Fruit fly (Drosophila melanogaster) whole organism, embryonic: ENCODE measurements around the gene CG4301.
A peak's percentile ranks its signal among the peaks of the same experiment; 100 is the strongest.

ENCODE experiments used
- Bteb2 ChIP-seq: fragments of 200-800 bp; sonication (Bioruptor generic); optimal IDR thresholded peaks from 2 replicates; lab custom pipeline; 2016; ENCODE audit warnings: missing biosample characterization, missing genetic modification characterization
- CG10267 ChIP-seq: fragments of 200-800 bp; sonication (Bioruptor generic); optimal IDR thresholded peaks from 2 replicates; lab custom pipeline; 2018; ENCODE audit warnings: missing biosample characterization, mild to moderate bottlenecking, missing genetic modification characterization, moderate library complexity
- CG11247 ChIP-seq: fragments of 200-800 bp; sonication (Bioruptor generic); IDR thresholded peaks from 2 replicates; pipeline ENCODE4 v1.3.6; 2022; ENCODE audit warnings: missing biosample characterization, missing genetic modification characterization
- CG12744 ChIP-seq: fragments of 200-800 bp; sonication (Bioruptor generic); optimal IDR thresholded peaks from 2 replicates; lab custom pipeline; 2016; ENCODE audit warnings: missing biosample characterization, missing genetic modification characterization
- CG15514 ChIP-seq: fragments of 200-800 bp; sonication (Bioruptor generic); optimal IDR thresholded peaks from 3 replicates; lab custom pipeline; 2017; ENCODE audit warnings: missing biosample characterization, missing genetic modification characterization, mild to moderate bottlenecking, moderate library complexity, missing genetic modification reagents
- CG18262 ChIP-seq: fragments of 200-800 bp; optimal IDR thresholded peaks from 3 replicates; lab custom pipeline; 2019; ENCODE audit warnings: missing biosample characterization, mild to moderate bottlenecking, missing genetic modification characterization, moderate library complexity
- CG18619 ChIP-seq: fragments of 200-800 bp; sonication (Bioruptor generic); optimal IDR thresholded peaks from 3 replicates; lab custom pipeline; 2017; ENCODE audit warnings: missing biosample characterization, mild to moderate bottlenecking, missing genetic modification characterization
- CG2202 ChIP-seq: fragments of 200-800 bp; sonication (Bioruptor generic); optimal IDR thresholded peaks from 2 replicates; lab custom pipeline; 2018; ENCODE audit warnings: missing biosample characterization, mild to moderate bottlenecking, missing genetic modification characterization
- CG3163 ChIP-seq: fragments of 200-800 bp; sonication (Bioruptor generic); optimal IDR thresholded peaks from 3 replicates; lab custom pipeline; 2016; ENCODE audit warnings: missing biosample characterization, missing genetic modification characterization
- CG32772 ChIP-seq: fragments of 200-800 bp; sonication (Bioruptor generic); IDR thresholded peaks from 2 replicates; pipeline ENCODE4 v1.3.6; 2022; ENCODE audit warnings: missing biosample characterization, missing genetic modification characterization
- CG6854 ChIP-seq: fragments of 200-800 bp; sonication (Bioruptor generic); optimal IDR thresholded peaks from 3 replicates; lab custom pipeline; 2017; ENCODE audit warnings: missing biosample characterization, mild to moderate bottlenecking, missing genetic modification characterization
- CG7963 ChIP-seq: fragments of 200-800 bp; sonication (Bioruptor generic); IDR thresholded peaks from 3 replicates; pipeline ENCODE4 v1.3.6; 2022; ENCODE audit warnings: missing biosample characterization, missing genetic modification characterization; ENCODE audit not compliant: partially characterized antibody
- CG8281 ChIP-seq: fragments of 200-800 bp; sonication (Bioruptor generic); optimal IDR thresholded peaks from 2 replicates; lab custom pipeline; 2018; ENCODE audit warnings: missing biosample characterization, mild to moderate bottlenecking, missing genetic modification characterization, moderate library complexity
- CG8359 ChIP-seq: fragments of 200-800 bp; sonication (Bioruptor generic); optimal IDR thresholded peaks from 2 replicates; lab custom pipeline; 2017; ENCODE audit warnings: missing biosample characterization, mild to moderate bottlenecking, missing genetic modification characterization, borderline replicate concordance
- CG8388 ChIP-seq: fragments of 200-800 bp; sonication (Bioruptor generic); optimal IDR thresholded peaks from 2 replicates; lab custom pipeline; 2019; ENCODE audit warnings: missing biosample characterization, mild to moderate bottlenecking, missing genetic modification characterization, moderate library complexity
- CG9932 ChIP-seq: fragments of 200-800 bp; sonication (Bioruptor generic); IDR thresholded peaks from 2 replicates; pipeline ENCODE4 v1.3.6; 2022; ENCODE audit warnings: missing biosample characterization, missing genetic modification characterization
- Chrac-16 ChIP-seq: fragments of 200-800 bp; sonication (Bioruptor generic); optimal IDR thresholded peaks from 3 replicates; lab custom pipeline; 2016; ENCODE audit warnings: missing biosample characterization, missing genetic modification characterization
- Doc2 ChIP-seq: fragments of 200-800 bp; sonication (Bioruptor generic); IDR thresholded peaks from 2 replicates; pipeline ENCODE4 v1.3.6; 2022; ENCODE audit warnings: missing biosample characterization, missing genetic modification characterization
- Eip74EF ChIP-seq, 2 experiments: fragments of 200-800 bp in 1 of 2; fragments of >200 bp in 1 of 2; sonication (Bioruptor generic) in 1 of 2; optimal IDR thresholded peaks; 2 replicates each; lab custom pipeline; 2017 to 2019; ENCODE audit warnings: missing biosample characterization in 2 of 2, missing genetic modification characterization in 2 of 2, mild to moderate bottlenecking in 1 of 2, moderate library complexity in 1 of 2
- Ets65A ChIP-seq: fragments of 200-800 bp; sonication (Bioruptor generic); peaks from one replicate; lab custom pipeline; 2016; ENCODE audit warnings: missing biosample characterization, missing genetic modification characterization
- Fer2 ChIP-seq: fragments of 200-800 bp; sonication (Bioruptor generic); optimal IDR thresholded peaks from 2 replicates; lab custom pipeline; 2018; ENCODE audit warnings: missing biosample characterization, mild to moderate bottlenecking, missing genetic modification characterization, moderate library complexity
- HLH4C ChIP-seq: fragments of 200-800 bp; sonication (Bioruptor generic); IDR thresholded peaks from 3 replicates; pipeline ENCODE4 v1.3.6; 2022; ENCODE audit warnings: missing biosample characterization, missing genetic modification characterization; ENCODE audit not compliant: partially characterized antibody
- Lhr ChIP-seq: fragments of 200-800 bp; sonication (Bioruptor generic); optimal IDR thresholded peaks from 3 replicates; lab custom pipeline; 2017; ENCODE audit warnings: mild to moderate bottlenecking, missing biosample characterization, missing genetic modification reagents, missing genetic modification characterization
- Mrtf ChIP-seq: fragments of 200-800 bp; sonication (Bioruptor generic); IDR thresholded peaks from 3 replicates; pipeline ENCODE4 v1.3.6; 2022; ENCODE audit warnings: missing biosample characterization, missing genetic modification characterization
- Myb ChIP-seq: fragments of 200-800 bp; sonication (Bioruptor generic); optimal IDR thresholded peaks from 2 replicates; lab custom pipeline; 2016; ENCODE audit warnings: missing biosample characterization, missing genetic modification characterization
- Nf-YC ChIP-seq: fragments of 200-800 bp; optimal IDR thresholded peaks from 3 replicates; lab custom pipeline; 2019; ENCODE audit warnings: missing biosample characterization, mild to moderate bottlenecking, missing genetic modification characterization, moderate library complexity
- Oli ChIP-seq: fragments of 200-800 bp; sonication (Bioruptor generic); optimal IDR thresholded peaks from 2 replicates; lab custom pipeline; 2018; ENCODE audit warnings: missing biosample characterization, mild to moderate bottlenecking, missing genetic modification characterization, moderate library complexity
- Taf1 ChIP-seq: fragments of 200-800 bp; sonication (Bioruptor generic); IDR thresholded peaks from 2 replicates; pipeline ENCODE4 v1.3.6; 2022; ENCODE audit warnings: missing biosample characterization, missing genetic modification characterization
- Usf ChIP-seq: fragments of 200-800 bp; sonication (Bioruptor generic); optimal IDR thresholded peaks from 2 replicates; lab custom pipeline; 2017; ENCODE audit warnings: missing genotype, missing biosample characterization, missing genetic modification characterization
- bcd ChIP-seq: fragments of 200-800 bp; sonication (Bioruptor generic); optimal IDR thresholded peaks from 2 replicates; lab custom pipeline; 2017; ENCODE audit warnings: missing biosample characterization, mild to moderate bottlenecking, missing genetic modification characterization
- cad ChIP-seq: fragments of >200 bp; optimal IDR thresholded peaks from 2 replicates; lab custom pipeline; 2017; ENCODE audit warnings: missing biosample characterization, missing genetic modification characterization
- croc ChIP-seq: fragments of 200-800 bp; sonication (Bioruptor generic); conservative IDR thresholded peaks from 3 replicates; pipeline ENCODE4 v1.3.6; 2022; ENCODE audit warnings: missing biosample characterization, missing genetic modification characterization
- dan ChIP-seq: fragments of 200-800 bp; sonication (Bioruptor generic); IDR thresholded peaks from 2 replicates; pipeline ENCODE4 v1.3.6; 2022; ENCODE audit warnings: missing biosample characterization, missing genetic modification characterization
- dimm ChIP-seq: fragments of 200-800 bp; sonication (Bioruptor generic); IDR thresholded peaks from 2 replicates; pipeline ENCODE4 v1.3.6; 2022; ENCODE audit warnings: missing biosample characterization, missing genetic modification characterization
- eyg ChIP-seq: fragments of 200-800 bp; sonication (Bioruptor generic); optimal IDR thresholded peaks from 3 replicates; lab custom pipeline; 2016; ENCODE audit warnings: missing biosample characterization, missing genetic modification characterization
- fd96Cb ChIP-seq: fragments of 200-800 bp; sonication (Bioruptor generic); optimal IDR thresholded peaks from 2 replicates; lab custom pipeline; 2018; ENCODE audit warnings: missing biosample characterization, mild to moderate bottlenecking, missing genetic modification characterization, moderate library complexity
- grau ChIP-seq: fragments of 200-800 bp; optimal IDR thresholded peaks from 3 replicates; lab custom pipeline; 2019; ENCODE audit warnings: missing biosample characterization, mild to moderate bottlenecking, missing genetic modification characterization, moderate library complexity
- grn ChIP-seq: fragments of 200-800 bp; sonication (Bioruptor generic); optimal IDR thresholded peaks from 3 replicates; lab custom pipeline; 2017; ENCODE audit warnings: missing biosample characterization, missing genetic modification characterization
- hkb ChIP-seq, 2 experiments: fragments of 200-800 bp in 1 of 2; fragments of >200 bp in 1 of 2; sonication (Bioruptor generic) in 1 of 2; IDR thresholded peaks in 1 of 2; optimal IDR thresholded peaks in 1 of 2; 2 replicates each; pipeline versions ENCODE4 v1.3.6 to Lab custom; 2017 to 2022; ENCODE audit warnings: missing biosample characterization in 1 of 2, missing genetic modification characterization in 1 of 2
- kay ChIP-seq: fragments of 200-800 bp; sonication (Bioruptor generic); optimal IDR thresholded peaks from 2 replicates; lab custom pipeline; 2016; ENCODE audit warnings: missing biosample characterization, missing genetic modification characterization
- nerfin-1 ChIP-seq: fragments of 200-800 bp; sonication (Bioruptor generic); optimal IDR thresholded peaks from 3 replicates; lab custom pipeline; 2019; ENCODE audit warnings: missing biosample characterization, mild to moderate bottlenecking, missing genetic modification characterization, moderate library complexity
- pfk ChIP-seq: fragments of 200-800 bp; sonication (Bioruptor generic); optimal IDR thresholded peaks from 2 replicates; lab custom pipeline; 2018; ENCODE audit warnings: missing biosample characterization, mild to moderate bottlenecking, missing genetic modification characterization, moderate library complexity
- pnt ChIP-seq: fragments of 200-800 bp; sonication (Bioruptor generic); optimal IDR thresholded peaks from 3 replicates; lab custom pipeline; 2016; ENCODE audit warnings: missing biosample characterization, missing genetic modification characterization
- repo ChIP-seq: fragments of 200-800 bp; sonication (Bioruptor generic); optimal IDR thresholded peaks from 2 replicates; lab custom pipeline; 2016; ENCODE audit warnings: missing biosample characterization, missing genetic modification characterization
- salm ChIP-seq: fragments of 200-800 bp; sonication (Bioruptor generic); optimal IDR thresholded peaks from 2 replicates; lab custom pipeline; 2018; ENCODE audit warnings: missing biosample characterization, mild to moderate bottlenecking, missing genetic modification characterization
- ttk ChIP-seq: fragments of 200-800 bp; sonication (Bioruptor generic); IDR thresholded peaks from 2 replicates; pipeline ENCODE4 v2.1.2; 2022; ENCODE audit warnings: missing biosample characterization, missing genetic modification characterization
- usp ChIP-seq: fragments of >200 bp; optimal IDR thresholded peaks from 2 replicates; lab custom pipeline; 2017; ENCODE audit warnings: missing biosample characterization, missing genetic modification characterization
- wek ChIP-seq: fragments of 200-800 bp; sonication (Bioruptor generic); optimal IDR thresholded peaks from 3 replicates; lab custom pipeline; 2018; ENCODE audit warnings: missing biosample characterization, mild to moderate bottlenecking, missing genetic modification characterization, moderate library complexity

CG4301 gene

dm6 chrX:16414451-16415368 is 9.4 kb downstream of the CG4301 start, which contains the start of gene Traf-like (continued):
- TF ChIP-seq pfk (GFP tag; lab: Kevin White, UChicago), result no peak
- TF ChIP-seq CG18619, result no peak
- TF ChIP-seq Fer2 (tag; lab: Kevin White, UChicago), result no peak
- no peak; the same call in 2 of the 3 replicates for TF ChIP-seq croc (GFP tag; lab: Robert Waterston, UW)
- TF ChIP-seq grn (GFP tag; lab: Kevin White, UChicago), result peak; percentile 41
- no peak for TF ChIP-seq CG12744 (GFP tag; lab: Kevin White, UChicago)
- TF ChIP-seq Myb (GFP tag; lab: Kevin White, UChicago), result no peak
- TF ChIP-seq usp (GFP tag; lab: Kevin White, UChicago), result no peak
- TF ChIP-seq CG7963 (GFP tag; lab: Robert Waterston, UW), result no peak
- TF ChIP-seq Oli (tag; lab: Kevin White, UChicago), result peak; percentile 29
- TF ChIP-seq HLH4C, result no peak
- TF ChIP-seq CG9932 (GFP tag; lab: Robert Waterston, UW), result no peak
- no peak for TF ChIP-seq CG3163 (GFP tag; lab: Kevin White, UChicago)
- TF ChIP-seq salm (tag; lab: Kevin White, UChicago), result no peak
- no peak for TF ChIP-seq CG11247 (GFP tag; lab: Robert Waterston, UW)
- no peak for TF ChIP-seq pnt (GFP tag; lab: Kevin White, UChicago)
- TF ChIP-seq kay, result no peak
- no peak for TF ChIP-seq hkb (optimal IDR thresholded peaks at IDR 0.05; lab: Kevin White, UChicago)
- TF ChIP-seq hkb (GFP tag; IDR thresholded peaks at IDR 0.05; lab: Robert Waterston, UW), result 0 out of 2 replicates have a peak, but pooled peaks have one; percentile 29
- no peak for TF ChIP-seq CG10267 (tag; lab: Kevin White, UChicago)
- no peak for TF ChIP-seq dimm (GFP tag; lab: Robert Waterston, UW)
- no peak for TF ChIP-seq fd96Cb (tag; lab: Kevin White, UChicago)
- no peak for TF ChIP-seq CG6854 (GFP tag; lab: Kevin White, UChicago)
- TF ChIP-seq Chrac-16 (GFP tag; lab: Kevin White, UChicago), result no peak
- no peak for TF ChIP-seq Lhr (GFP tag; lab: Kevin White, UChicago)
- TF ChIP-seq CG2202 (tag; lab: Kevin White, UChicago), result no peak
- TF ChIP-seq Bteb2 (GFP tag; lab: Kevin White, UChicago), result no peak
- TF ChIP-seq Ets65A (GFP tag; lab: Kevin White, UChicago), result peak; percentile 6
- TF ChIP-seq Mrtf, result no peak
- no peak for TF ChIP-seq wek (GFP tag; lab: Kevin White, UChicago)
- no peak for TF ChIP-seq ttk
- peak; percentile 12 for TF ChIP-seq CG18262
- TF ChIP-seq dan (GFP tag; lab: Robert Waterston, UW), result no peak
- no peak for TF ChIP-seq cad
- TF ChIP-seq Usf (GFP tag; lab: Kevin White, UChicago), result no peak
- no peak for TF ChIP-seq eyg
- TF ChIP-seq Doc2 (GFP tag; lab: Robert Waterston, UW), result no peak
- no peak for TF ChIP-seq CG8281 (tag; lab: Kevin White, UChicago)
- TF ChIP-seq bcd (GFP tag; lab: Kevin White, UChicago), result no peak
- no peak for TF ChIP-seq nerfin-1 (tag; lab: Kevin White, UChicago)
- TF ChIP-seq grau, result peak; percentile 14
- TF ChIP-seq CG8359, result no peak
- no peak for TF ChIP-seq Nf-YC
- peak; percentile 1 for TF ChIP-seq CG8388 (GFP tag; lab: Kevin White, UChicago)
- no peak for TF ChIP-seq repo (GFP tag; lab: Kevin White, UChicago)
- no peak for TF ChIP-seq CG32772
- TF ChIP-seq CG15514 (GFP tag; lab: Kevin White, UChicago), result no peak
- TF ChIP-seq Taf1 (GFP tag; lab: Robert Waterston, UW), result no peak
- TF ChIP-seq Eip74EF (GFP tag; optimal IDR thresholded peaks at IDR 0.05; lab: Kevin White, UChicago), result no peak
